Fruit fly (Drosophila melanogaster) S2 (cell line): Measurements from ENCODE around the gene CG10702.

Source experiments
- CG8478 ChIP-seq: fragments of >200 bp; optimal IDR thresholded peaks from 2 replicates; lab custom pipeline; 2018
- CTCF ChIP-seq, 2 experiments: fragments of >200 bp; optimal IDR thresholded peaks; 2 replicates each; lab custom pipeline; 2018

- TF ChIP-seq CTCF (optimal IDR thresholded peaks at IDR 0.05; lab: Kevin White, UChicago) (no peak), CG8478 (lab: Kevin White, UChicago) (no peak)
These were observed 15.7 kb downstream of the CG10702 start, which contains the start of gene CG10492 for dm6 chr2L:19053860-19054515.
